Worm (Caenorhabditis elegans) whole organism, mixed stage, embryonic: ENCODE measurements around the gene cpb-1.
A peak's percentile ranks its signal among the peaks of the same experiment; 100 is the strongest.

ENCODE experiments used
- bed-3 ChIP-seq: fragments of 200-800 bp; sonication (Bioruptor generic); optimal IDR thresholded peaks from 3 replicates; lab custom pipeline; 2018; ENCODE audit warnings: mild to moderate bottlenecking, missing genetic modification characterization, moderate library complexity, missing compliant biosample characterization
- blmp-1 ChIP-seq: fragments of 150-350 bp; optimal IDR thresholded peaks from 2 replicates; lab custom pipeline; 2014; ENCODE audit warnings: missing biosample characterization, missing genetic modification characterization
- ceh-43 ChIP-seq: fragments of 200-800 bp; sonication (Bioruptor generic); optimal IDR thresholded peaks from 2 replicates; lab custom pipeline; 2018; ENCODE audit warnings: mild to moderate bottlenecking, missing genetic modification characterization, moderate library complexity, missing compliant biosample characterization
- ceh-83 ChIP-seq: fragments of 200-800 bp; sonication (Bioruptor generic); optimal IDR thresholded peaks from 2 replicates; lab custom pipeline; 2018; ENCODE audit warnings: mild to moderate bottlenecking, missing genetic modification characterization, missing compliant biosample characterization
- ces-1 ChIP-seq: fragments of 150-350 bp; optimal IDR thresholded peaks from 2 replicates; lab custom pipeline; 2014; ENCODE audit warnings: missing biosample characterization, missing genetic modification reagents, missing genetic modification characterization
- cnd-1 ChIP-seq: fragments of 200-800 bp; sonication (Bioruptor generic); optimal IDR thresholded peaks from 2 replicates; lab custom pipeline; 2018; ENCODE audit warnings: mild to moderate bottlenecking, missing genetic modification characterization, missing compliant biosample characterization
- drap-1 ChIP-seq: fragments of 200-800 bp; sonication (Bioruptor generic); optimal IDR thresholded peaks from 3 replicates; lab custom pipeline; 2018; ENCODE audit warnings: mild to moderate bottlenecking, missing genetic modification characterization, missing compliant biosample characterization
- elt-1 ChIP-seq: sonication (generic microtip); optimal IDR thresholded peaks from 2 replicates; lab custom pipeline; 2017; ENCODE audit warnings: missing genetic modification characterization, mild to moderate bottlenecking, missing compliant biosample characterization, antibody characterized with exemption, moderate library complexity, borderline replicate concordance; ENCODE audit not compliant: insufficient read depth
- elt-3 ChIP-seq: fragments of 150-350 bp; optimal IDR thresholded peaks from 2 replicates; lab custom pipeline; 2014; ENCODE audit warnings: missing biosample characterization, missing genetic modification characterization
- hlh-1 ChIP-seq: fragments of 150-350 bp; optimal IDR thresholded peaks from 2 replicates; lab custom pipeline; 2014; ENCODE audit warnings: missing biosample characterization, missing genetic modification reagents, missing genetic modification characterization
- lin-13 ChIP-seq: fragments of 150-350 bp; optimal IDR thresholded peaks from 2 replicates; lab custom pipeline; 2014; ENCODE audit warnings: missing biosample characterization, missing genetic modification characterization
- lsy-2 ChIP-seq: fragments of 150-350 bp; optimal IDR thresholded peaks from 2 replicates; lab custom pipeline; 2014; ENCODE audit warnings: missing biosample characterization, missing genetic modification characterization
- mab-5 ChIP-seq: fragments of 150-350 bp; optimal IDR thresholded peaks from 2 replicates; lab custom pipeline; 2014; ENCODE audit warnings: missing biosample characterization, missing genetic modification characterization
- mls-2 ChIP-seq: sonication (generic microtip); optimal IDR thresholded peaks from 2 replicates; lab custom pipeline; 2016; ENCODE audit warnings: mild to moderate bottlenecking, missing genetic modification characterization, moderate library complexity, missing compliant biosample characterization
- nhr-12 ChIP-seq: fragments of 150-350 bp; optimal IDR thresholded peaks from 2 replicates; lab custom pipeline; 2014; ENCODE audit warnings: missing biosample characterization, missing genetic modification characterization
- nhr-237 ChIP-seq: fragments of 150-350 bp; optimal IDR thresholded peaks from 2 replicates; lab custom pipeline; 2014; ENCODE audit warnings: missing biosample characterization, missing genetic modification characterization
- nhr-76 ChIP-seq: sonication (generic microtip); optimal IDR thresholded peaks from 2 replicates; lab custom pipeline; 2017; ENCODE audit warnings: missing biosample characterization, missing genetic modification characterization
- pha-4 ChIP-seq: fragments of 150-350 bp; optimal IDR thresholded peaks from 2 replicates; lab custom pipeline; 2018; ENCODE audit warnings: missing biosample characterization, missing genetic modification reagents, missing genetic modification characterization
- sem-2 ChIP-seq: fragments of 200-800 bp; sonication (Bioruptor generic); optimal IDR thresholded peaks from 2 replicates; lab custom pipeline; 2018; ENCODE audit warnings: mild to moderate bottlenecking, missing genetic modification characterization, missing compliant biosample characterization
- snpc-4 ChIP-seq: fragments of 150-350 bp; optimal IDR thresholded peaks from 2 replicates; lab custom pipeline; 2014; ENCODE audit warnings: missing biosample characterization, missing genetic modification characterization
- tbx-8 ChIP-seq: fragments of 200-800 bp; sonication (Bioruptor generic); optimal IDR thresholded peaks from 2 replicates; lab custom pipeline; 2018; ENCODE audit warnings: mild to moderate bottlenecking, missing genetic modification characterization, moderate library complexity, missing compliant biosample characterization
- unc-120 ChIP-seq: sonication (generic microtip); optimal IDR thresholded peaks from 2 replicates; lab custom pipeline; 2017; ENCODE audit warnings: missing genetic modification characterization, missing compliant biosample characterization; ENCODE audit not compliant: poor library complexity, severe bottlenecking
- unc-39 ChIP-seq: fragments of 150-350 bp; optimal IDR thresholded peaks from 2 replicates; lab custom pipeline; 2014; ENCODE audit warnings: missing biosample characterization, missing genetic modification characterization
- unc-62 ChIP-seq: fragments of 150-350 bp; optimal IDR thresholded peaks from 2 replicates; lab custom pipeline; 2014; ENCODE audit warnings: missing biosample characterization, missing genetic modification reagents, missing genetic modification characterization
- zip-8 ChIP-seq: fragments of 150-350 bp; optimal IDR thresholded peaks from 2 replicates; lab custom pipeline; 2014; ENCODE audit warnings: missing biosample characterization, missing genetic modification characterization
- ztf-11 ChIP-seq: fragments of 150-350 bp; optimal IDR thresholded peaks from 2 replicates; lab custom pipeline; 2014; ENCODE audit warnings: missing biosample characterization, missing genetic modification characterization

The cpb-1 gene

DNA sequence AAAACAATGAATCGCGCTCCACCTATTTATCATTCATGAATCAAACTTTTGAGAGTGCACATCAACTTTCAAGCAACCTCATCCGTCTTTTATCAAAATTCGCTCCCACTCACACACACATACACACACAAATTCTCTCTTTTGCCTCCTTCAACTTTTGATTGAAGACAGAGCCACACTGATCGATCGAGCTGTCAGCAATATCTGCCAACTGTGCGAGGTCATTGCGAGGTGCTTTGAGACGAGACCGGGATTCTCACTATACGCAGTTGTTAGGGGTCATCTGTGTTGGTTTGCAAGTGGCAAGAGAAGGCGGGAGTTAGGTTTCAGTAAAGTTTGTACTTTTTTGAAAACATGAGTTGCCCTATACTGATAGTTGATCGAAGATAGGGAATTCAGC lies 24.0 kb downstream of the cpb-1 start:
- no peak for TF ChIP-seq nhr-76 (tag; lab: Kevin White, UChicago)
- TF ChIP-seq blmp-1 (tag; lab: Kevin White, UChicago): no peak
- TF ChIP-seq hlh-1 (tag; lab: Kevin White, UChicago): peak; percentile 99
- TF ChIP-seq mls-2 (tag; lab: Kevin White, UChicago): no peak
- no peak for TF ChIP-seq lsy-2 (tag; lab: Kevin White, UChicago)
- TF ChIP-seq unc-62 (GFP tag; lab: Kevin White, UChicago): peak; percentile 98
- no peak for TF ChIP-seq sem-2 (GFP tag; lab: Kevin White, UChicago)
- TF ChIP-seq snpc-4 (tag; lab: Kevin White, UChicago): no peak
- TF ChIP-seq unc-39: no peak

- TF ChIP-seq unc-120 (tag; lab: Kevin White, UChicago) (no peak), drap-1 (GFP tag; lab: Kevin White, UChicago) (no peak), hlh-1 (tag; lab: Kevin White, UChicago) (peak; percentile 91), zip-8 (tag; lab: Kevin White, UChicago) (no peak), cnd-1 (no peak), unc-62 (GFP tag; lab: Kevin White, UChicago) (peak; percentile 24), bed-3 (GFP tag; lab: Kevin White, UChicago) (no peak)
Observed at ce11 chrIII:9346722-9347121, 24.6 kb downstream of the cpb-1 start.

- no peak for TF ChIP-seq ztf-11
- no peak for TF ChIP-seq cnd-1
- TF ChIP-seq ces-1 (GFP tag; lab: Kevin White, UChicago): no peak
- no peak for TF ChIP-seq zip-8 (tag; lab: Kevin White, UChicago)
- no peak for TF ChIP-seq nhr-237 (tag; lab: Kevin White, UChicago)
- TF ChIP-seq mls-2 (tag; lab: Kevin White, UChicago): no peak
- TF ChIP-seq pha-4: peak; percentile 34
- no peak for TF ChIP-seq unc-62 (GFP tag; lab: Kevin White, UChicago)
Observed at ce11 chrIII:9353814-9354213, 31.7 kb downstream of the cpb-1 start.

ce11 chrIII:9355412-9355969 lies 33.4 kb downstream of the cpb-1 start, which contains the start of gene chtb-1:
chtb-1 (minus strand) TSS chrIII:9355462.
- TF ChIP-seq unc-62 (GFP tag; lab: Kevin White, UChicago) (no peak), ceh-83 (no peak), nhr-76 (tag; lab: Kevin White, UChicago) (no peak), nhr-12 (tag; lab: Kevin White, UChicago) (no peak), hlh-1 (tag; lab: Kevin White, UChicago) (no peak), mab-5 (tag; lab: Kevin White, UChicago) (no peak), ces-1 (GFP tag; lab: Kevin White, UChicago) (no peak)

DNA sequence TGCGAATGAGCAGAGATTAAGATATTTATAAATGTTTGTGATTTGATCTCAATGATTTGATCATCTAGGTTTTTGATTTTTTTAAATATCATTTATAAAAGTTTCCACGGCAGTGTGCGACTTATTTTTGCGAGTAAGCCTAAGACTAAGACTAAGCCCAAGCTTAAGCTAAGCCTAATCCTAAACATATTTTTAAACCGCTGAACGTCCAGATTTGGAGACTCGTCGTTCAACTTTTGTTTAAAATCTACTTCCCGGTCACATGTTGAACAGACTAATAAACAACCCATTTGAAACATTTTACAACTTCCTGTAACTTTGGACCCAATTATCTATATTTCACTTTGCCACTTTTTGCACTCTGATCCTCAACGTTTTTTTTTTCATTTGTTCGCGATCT lies 37.0 kb downstream of the cpb-1 start, which contains the start of gene K04H4.5:
K04H4.5 (plus strand) TSS at position 301 of the 400 bp plus-strand sequence.
- no peak for TF ChIP-seq drap-1 (GFP tag; lab: Kevin White, UChicago)
- TF ChIP-seq ceh-43 (GFP tag; lab: Kevin White, UChicago): no peak
- no peak for TF ChIP-seq mab-5 (tag; lab: Kevin White, UChicago)
- no peak for TF ChIP-seq nhr-12 (tag; lab: Kevin White, UChicago)
- no peak for TF ChIP-seq unc-62 (GFP tag; lab: Kevin White, UChicago)

- no peak for TF ChIP-seq nhr-12 (tag; lab: Kevin White, UChicago)
- no peak for TF ChIP-seq lin-13 (tag; lab: Kevin White, UChicago)
- TF ChIP-seq hlh-1 (tag; lab: Kevin White, UChicago): no peak
- TF ChIP-seq elt-1 (tag; lab: Kevin White, UChicago): no peak
- no peak for TF ChIP-seq pha-4
- no peak for TF ChIP-seq unc-120 (tag; lab: Kevin White, UChicago)
- TF ChIP-seq tbx-8 (GFP tag; lab: Kevin White, UChicago): no peak
- no peak for TF ChIP-seq zip-8 (tag; lab: Kevin White, UChicago)
- TF ChIP-seq elt-3 (tag; lab: Kevin White, UChicago): no peak
- no peak for TF ChIP-seq mab-5 (tag; lab: Kevin White, UChicago)
Observed at ce11 chrIII:9361228-9361627, 39.1 kb downstream of the cpb-1 start, which contains the start of gene flp-25. flp-25 (plus strand) TSS chrIII:9361528.
